Worm (Caenorhabditis elegans): ENCODE results near the gene M28.4.

M28.4 gene

ce11 chrII:10696060-10696459 is 52.6 kb downstream of the M28.4 start:
- TF ChIP-seq pros-1 (tag; optimal IDR thresholded peaks at IDR 0.05) (no peak), unc-42 (tag; optimal IDR thresholded peaks at IDR 0.05) (peak; percentile 77)
